Worm (Caenorhabditis elegans) whole organism, midembryonic: ENCODE results near the gene C06G4.6.
A peak's percentile ranks its signal among the peaks of the same experiment; 100 is the strongest.

ENCODE experiments used
- T22C8.4 ChIP-seq: fragments of 200-800 bp; sonication (Bioruptor generic); IDR thresholded peaks from 2 replicates; pipeline ENCODE4 v1.3.6; 2022; ENCODE audit warnings: missing genetic modification characterization, missing compliant biosample characterization
- flt-1 ChIP-seq: fragments of 200-800 bp; sonication (Bioruptor generic); IDR thresholded peaks from 2 replicates; pipeline ENCODE4 v1.3.6; 2022; ENCODE audit warnings: missing genetic modification characterization, missing compliant biosample characterization
- klf-2 ChIP-seq: fragments of 200-800 bp; sonication (Bioruptor generic); conservative IDR thresholded peaks from 2 replicates; pipeline ENCODE4 v1.3.6; 2022; ENCODE audit warnings: missing genetic modification reagents, missing genetic modification characterization, missing compliant biosample characterization
- ztf-29 ChIP-seq: fragments of 200-800 bp; sonication (Bioruptor generic); IDR thresholded peaks from 2 replicates; pipeline ENCODE4 v1.3.6; 2022; ENCODE audit warnings: missing genetic modification reagents, missing genetic modification characterization, missing compliant biosample characterization

DNA sequence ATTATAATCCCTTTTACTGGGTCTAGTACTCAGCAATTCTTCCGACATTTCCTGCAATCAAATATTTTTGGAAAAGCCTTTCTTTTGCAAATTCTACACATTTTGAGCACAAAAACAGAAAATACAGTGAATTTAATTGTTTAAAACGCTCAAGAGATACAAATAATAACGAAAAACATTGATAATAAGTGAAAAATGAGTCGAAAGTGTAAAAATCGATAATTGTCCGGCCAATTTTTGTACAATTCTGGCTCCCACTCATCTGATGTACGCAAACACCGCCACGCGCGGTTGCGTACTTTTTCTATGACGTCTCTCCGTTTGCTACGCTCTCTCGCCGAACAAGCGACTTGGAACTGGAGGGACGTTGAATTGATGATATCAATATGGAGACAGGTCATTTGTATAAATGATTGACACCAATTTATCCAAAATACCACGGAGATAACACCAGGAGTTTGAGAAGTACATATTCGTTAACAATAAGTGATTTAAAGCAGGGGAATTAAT is 16.7 kb downstream of the C06G4.6 start, which contains the start of gene lin-36:
- peak; percentile 48; the same call in 1 of the 2 replicates for TF ChIP-seq flt-1 (GFP tag; lab: Robert Waterston, UW)
- no peak for TF ChIP-seq ztf-29 (GFP tag; lab: Robert Waterston, UW)
- TF ChIP-seq T22C8.4 (GFP tag; lab: Robert Waterston, UW): peak; percentile 90
- TF ChIP-seq klf-2 (GFP tag; lab: Robert Waterston, UW): no peak
